Worm (Caenorhabditis elegans) whole organism, L2 larva: ENCODE results near the gene F26A1.9.
A peak's percentile ranks its signal among the peaks of the same experiment; 100 is the strongest.
"Not testable (repeated sequence)": the region's sequence is repeated elsewhere in the genome, so short reads cannot be mapped to it uniquely, and the experiment has no call there.

Experiments
- C34F6.9 ChIP-seq: fragments of 150-350 bp; optimal IDR thresholded peaks from 2 replicates; lab custom pipeline; 2014; ENCODE audit warnings: missing biosample characterization, missing genetic modification characterization
- R02D3.7 ChIP-seq: fragments of 150-350 bp; optimal IDR thresholded peaks from 2 replicates; lab custom pipeline; 2014; ENCODE audit warnings: missing biosample characterization, missing genetic modification characterization
- Y55F3AM.14 ChIP-seq: fragments of 200-800 bp; sonication (Bioruptor generic); optimal IDR thresholded peaks from 2 replicates; lab custom pipeline; 2018; ENCODE audit warnings: mild to moderate bottlenecking, missing genetic modification characterization, missing compliant biosample characterization
- aly-2 ChIP-seq: fragments of 150-350 bp; optimal IDR thresholded peaks from 2 replicates; lab custom pipeline; 2014; ENCODE audit warnings: missing biosample characterization, missing genetic modification characterization
- ama-1 ChIP-seq: fragments of 150-350 bp; optimal IDR thresholded peaks from 2 replicates; lab custom pipeline; 2018; ENCODE audit warnings: inconsistent platforms
- blmp-1 ChIP-seq: sonication (generic microtip); optimal IDR thresholded peaks from 2 replicates; lab custom pipeline; 2017; ENCODE audit warnings: missing genetic modification characterization, mild to moderate bottlenecking, missing compliant biosample characterization, antibody characterized with exemption, moderate library complexity; ENCODE audit not compliant: insufficient read depth
- ceh-16 ChIP-seq: fragments of 150-350 bp; optimal IDR thresholded peaks from 2 replicates; lab custom pipeline; 2014; ENCODE audit warnings: missing biosample characterization, missing genetic modification characterization
- ceh-82 ChIP-seq: fragments of 150-350 bp; optimal IDR thresholded peaks from 2 replicates; lab custom pipeline; 2014; ENCODE audit warnings: missing biosample characterization, missing genetic modification characterization
- dmd-4 ChIP-seq: sonication (generic microtip); optimal IDR thresholded peaks from 2 replicates; lab custom pipeline; 2017; ENCODE audit warnings: missing biosample characterization, missing genetic modification characterization
- elt-1 ChIP-seq: fragments of 150-350 bp; optimal IDR thresholded peaks from 2 replicates; lab custom pipeline; 2014; ENCODE audit warnings: missing biosample characterization, missing genetic modification characterization
- fos-1 ChIP-seq: fragments of 150-350 bp; optimal IDR thresholded peaks from 2 replicates; lab custom pipeline; 2014; ENCODE audit warnings: missing biosample characterization, missing genetic modification characterization
- gmeb-1 ChIP-seq: fragments of 150-350 bp; optimal IDR thresholded peaks from 2 replicates; lab custom pipeline; 2014; ENCODE audit warnings: missing biosample characterization, missing genetic modification characterization
- lin-11 ChIP-seq: fragments of 150-350 bp; sonication (generic microtip); optimal IDR thresholded peaks from 2 replicates; lab custom pipeline; 2014; ENCODE audit warnings: missing biosample characterization, missing genetic modification characterization, inconsistent platforms, mixed read lengths
- lsy-2 ChIP-seq, 2 experiments: fragments of 150-350 bp in 1 of 2; sonication (generic microtip) in 1 of 2; optimal IDR thresholded peaks; 2 replicates each; lab custom pipeline; 2014 to 2017; ENCODE audit warnings: missing biosample characterization in 2 of 2, missing genetic modification characterization in 2 of 2
- mab-5 ChIP-seq: fragments of 150-350 bp; optimal IDR thresholded peaks from 2 replicates; lab custom pipeline; 2014; ENCODE audit warnings: missing biosample characterization, missing genetic modification characterization
- mdl-1 ChIP-seq, 2 experiments: fragments of 150-350 bp in 1 of 2; sonication (generic microtip) in 1 of 2; optimal IDR thresholded peaks; 2 replicates each; lab custom pipeline; 2017; ENCODE audit warnings: missing biosample characterization in 2 of 2, missing genetic modification characterization in 2 of 2
- nhr-129 ChIP-seq: fragments of 150-350 bp; optimal IDR thresholded peaks from 2 replicates; lab custom pipeline; 2014; ENCODE audit warnings: missing biosample characterization, missing genetic modification characterization
- nhr-21 ChIP-seq: fragments of 150-350 bp; optimal IDR thresholded peaks from 2 replicates; lab custom pipeline; 2014; ENCODE audit warnings: missing biosample characterization, missing genetic modification characterization
- nhr-23 ChIP-seq: fragments of 150-350 bp; optimal IDR thresholded peaks from 2 replicates; lab custom pipeline; 2014; ENCODE audit warnings: missing biosample characterization, missing genetic modification reagents, missing genetic modification characterization
- nhr-237 ChIP-seq: fragments of 150-350 bp; optimal IDR thresholded peaks from 2 replicates; lab custom pipeline; 2014; ENCODE audit warnings: missing biosample characterization, missing genetic modification characterization
- nhr-77 ChIP-seq: fragments of 150-350 bp; optimal IDR thresholded peaks from 2 replicates; lab custom pipeline; 2014; ENCODE audit warnings: missing biosample characterization, missing genetic modification characterization
- peb-1 ChIP-seq: fragments of 150-350 bp; optimal IDR thresholded peaks from 2 replicates; lab custom pipeline; 2014; ENCODE audit warnings: missing biosample characterization, missing genetic modification characterization
- skn-1 ChIP-seq: sonication (generic microtip); optimal IDR thresholded peaks from 2 replicates; lab custom pipeline; 2017; ENCODE audit warnings: missing biosample characterization, missing genetic modification characterization
- sma-3 ChIP-seq: sonication (generic microtip); optimal IDR thresholded peaks from 2 replicates; lab custom pipeline; 2016; ENCODE audit warnings: missing genetic modification reagents, missing genetic modification characterization, missing compliant biosample characterization
- sma-9 ChIP-seq, 2 experiments: fragments of 150-350 bp in 1 of 2; sonication (generic microtip) in 1 of 2; optimal IDR thresholded peaks; 2 replicates each; lab custom pipeline; 2014 to 2016; ENCODE audit warnings: missing genetic modification characterization in 2 of 2, mild to moderate bottlenecking in 1 of 2, missing biosample characterization in 1 of 2, missing compliant biosample characterization in 1 of 2, missing genetic modification reagents in 1 of 2, moderate library complexity in 1 of 2
- snpc-4 ChIP-seq: fragments of 150-350 bp; optimal IDR thresholded peaks from 2 replicates; lab custom pipeline; 2014; ENCODE audit warnings: missing biosample characterization, missing genetic modification characterization
- unc-55 ChIP-seq: fragments of 150-350 bp; sonication (generic microtip); optimal IDR thresholded peaks from 3 replicates; lab custom pipeline; 2014; ENCODE audit warnings: missing biosample characterization, missing genetic modification reagents, missing genetic modification characterization
- unc-62 ChIP-seq: fragments of 150-350 bp; optimal IDR thresholded peaks from 2 replicates; lab custom pipeline; 2014; ENCODE audit warnings: missing biosample characterization, missing genetic modification reagents, missing genetic modification characterization
- zag-1 ChIP-seq: fragments of 150-350 bp; optimal IDR thresholded peaks from 2 replicates; lab custom pipeline; 2014; ENCODE audit warnings: missing biosample characterization, missing genetic modification characterization
- ztf-1 ChIP-seq: fragments of 200-800 bp; sonication (Bioruptor generic); conservative IDR thresholded peaks from 2 replicates; pipeline ENCODE4 v1.3.6; 2022; ENCODE audit warnings: missing genetic modification characterization, missing compliant biosample characterization
- ztf-11 ChIP-seq: sonication (generic microtip); optimal IDR thresholded peaks from 2 replicates; lab custom pipeline; 2017; ENCODE audit warnings: missing biosample characterization, missing genetic modification characterization

The F26A1.9 gene

ce11 chrIII:4792560-4793136 is 36.7 kb downstream of the F26A1.9 start, which contains the start of gene mip-1:
Gene mip-1 (plus strand): TSS chrIII:4793086.
- TF ChIP-seq fos-1 (tag; lab: Kevin White, UChicago) (no peak), unc-62 (GFP tag; lab: Kevin White, UChicago) (no peak), mab-5 (tag; lab: Kevin White, UChicago) (no peak), sma-9 (GFP tag; optimal IDR thresholded peaks at IDR 0.05; lab: Kevin White, UChicago) (no peak), sma-9 (tag; optimal IDR thresholded peaks at IDR 0.05; lab: Kevin White, UChicago) (no peak), lin-11 (tag; lab: Kevin White, UChicago) (no peak), elt-1 (tag; lab: Kevin White, UChicago) (no peak), blmp-1 (tag; lab: Kevin White, UChicago) (no peak), ceh-16 (tag; lab: Kevin White, UChicago) (no peak), snpc-4 (tag; lab: Kevin White, UChicago) (no peak), nhr-23 (tag; lab: Kevin White, UChicago) (no peak), nhr-237 (tag; lab: Kevin White, UChicago) (no peak), nhr-21 (tag; lab: Kevin White, UChicago) (no peak), lsy-2 (tag; optimal IDR thresholded peaks at IDR 0.05; lab: Kevin White, UChicago) (no peak), ceh-82 (tag; lab: Kevin White, UChicago) (no peak), ama-1 (no peak), Y55F3AM.14 (GFP tag; lab: Kevin White, UChicago) (no peak), zag-1 (tag; lab: Kevin White, UChicago) (no peak), ztf-1 (no peak), skn-1 (tag; lab: Kevin White, UChicago) (no peak)
- TF ChIP-seq, all 48 proteins: peak for 0

DNA sequence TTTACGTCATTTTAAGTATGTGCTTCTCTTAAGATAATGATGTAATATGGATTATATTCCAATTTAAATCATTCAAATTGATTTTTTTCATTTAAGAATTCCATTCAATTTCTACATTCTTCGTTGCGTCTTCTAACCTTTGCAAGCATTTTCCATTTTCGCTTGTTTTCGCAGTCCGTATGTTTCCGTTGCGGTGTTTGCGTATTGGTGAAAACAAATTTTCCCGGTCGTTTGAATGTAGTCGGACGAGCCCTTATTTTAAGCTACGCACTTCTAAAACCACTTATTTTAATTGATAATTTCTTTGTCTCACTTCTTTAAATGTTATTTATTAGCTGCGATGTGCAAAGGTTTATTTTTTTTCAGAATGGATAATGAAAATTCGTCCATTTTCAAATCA is 43.6 kb downstream of the F26A1.9 start, which contains the start of gene mel-28:
Gene mel-28, plus strand, starts transcription at position 367 of the 400 bp plus-strand sequence.
- TF ChIP-seq unc-55 (GFP tag; lab: Kevin White, UChicago) (peak; percentile 16), ama-1 (no peak), ztf-1 (no peak), nhr-77 (tag; lab: Kevin White, UChicago) (no peak), lin-11 (tag; lab: Kevin White, UChicago) (no peak), gmeb-1 (peak; percentile 13), mdl-1 (tag; optimal IDR thresholded peaks at IDR 0.05; lab: Kevin White, UChicago) (no peak), C34F6.9 (peak; percentile 65)

ce11 chrIII:4785131-4785530 is 44.2 kb downstream of the F26A1.9 start, which contains the start of gene enu-3.2:
Gene enu-3.2 (minus strand): TSS chrIII:4785235.
- TF ChIP-seq nhr-23 (tag; lab: Kevin White, UChicago); nhr-21 (tag; lab: Kevin White, UChicago); R02D3.7: not testable (repeated sequence)

DNA sequence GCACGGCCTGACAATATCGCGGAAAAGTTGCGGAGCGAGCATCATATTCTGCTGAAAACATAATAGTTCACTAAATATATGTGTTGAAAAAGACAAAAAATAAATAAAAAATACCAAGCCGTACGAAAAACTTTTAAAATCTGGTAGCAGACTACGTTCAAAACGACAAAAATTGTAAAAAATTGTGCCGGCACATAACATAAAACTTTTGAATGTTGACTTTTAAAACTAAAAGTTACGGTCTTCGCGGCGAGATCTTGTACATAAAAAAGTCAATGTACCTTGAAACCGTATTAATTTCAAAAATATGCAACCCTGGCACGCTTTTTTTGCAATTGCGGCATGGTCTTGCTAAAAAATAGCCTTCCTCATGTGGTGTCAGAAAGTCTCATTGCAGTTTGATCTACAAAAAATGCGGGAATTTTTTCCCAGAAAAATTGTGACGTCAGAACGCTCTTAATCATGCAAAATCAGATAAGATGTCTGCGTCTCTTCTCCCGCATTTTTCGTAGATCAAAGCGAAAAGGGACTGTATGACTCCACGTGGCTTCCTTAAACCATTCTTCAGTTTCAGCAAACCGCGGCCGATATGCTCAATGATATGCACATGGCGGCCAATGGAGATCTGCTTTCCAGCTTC is 47.3 kb downstream of the F26A1.9 start, which contains the start of the genes gex-5 and C38D4.10:
Gene gex-5, minus strand, starts transcription at position 51 of the 640 bp plus-strand sequence.
Gene C38D4.10, plus strand, starts transcription at position 590 of the 640 bp plus-strand sequence.
- TF ChIP-seq lin-11 (tag; lab: Kevin White, UChicago); nhr-129 (tag; lab: Kevin White, UChicago); lsy-2 (tag; optimal IDR thresholded peaks at IDR 0.05; lab: Kevin White, UChicago): not testable (repeated sequence)
- TF ChIP-seq, all 48 proteins: peak for 0; not testable (repeated sequence) for 48

- TF ChIP-seq sma-9 (GFP tag; optimal IDR thresholded peaks at IDR 0.05; lab: Kevin White, UChicago) (no peak), sma-9 (tag; optimal IDR thresholded peaks at IDR 0.05; lab: Kevin White, UChicago) (no peak), fos-1 (tag; lab: Kevin White, UChicago) (peak; percentile 35)
These were observed 49.5 kb downstream of the F26A1.9 start, which contains the start of gene B0393.9 for ce11 chrIII:4779855-4780254. Gene B0393.9 (minus strand): TSS chrIII:4780157.

DNA sequence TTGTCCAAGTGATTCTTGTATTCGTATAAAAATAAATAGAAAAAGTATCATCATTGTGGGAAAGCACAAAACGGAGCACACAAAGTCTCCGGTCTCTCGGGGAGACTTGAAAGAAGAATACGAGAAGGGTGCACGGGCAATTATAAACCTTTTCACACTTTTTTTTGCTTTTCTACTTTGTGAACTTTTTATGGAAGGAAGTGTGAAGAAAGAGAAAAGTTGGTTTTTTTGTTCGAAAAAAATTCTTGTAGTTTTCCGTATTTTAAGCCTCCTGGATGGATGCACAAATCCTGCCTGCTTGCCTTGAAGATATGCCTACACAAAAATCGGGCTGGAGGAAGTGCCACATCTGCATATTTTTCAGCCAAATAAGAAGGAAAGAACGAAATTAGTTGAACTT is 51.3 kb downstream of the F26A1.9 start, which contains the start of gene B0393.7:
Gene B0393.7, minus strand, starts transcription at position 101 of the 400 bp plus-strand sequence.
- TF ChIP-seq sma-3 (GFP tag; lab: Kevin White, UChicago), result no peak
- no peak for TF ChIP-seq nhr-77 (tag; lab: Kevin White, UChicago)
- TF ChIP-seq skn-1 (tag; lab: Kevin White, UChicago), result no peak
- no peak for TF ChIP-seq nhr-23 (tag; lab: Kevin White, UChicago)
- TF ChIP-seq elt-1 (tag; lab: Kevin White, UChicago), result no peak
- TF ChIP-seq ztf-11 (tag; lab: Kevin White, UChicago), result no peak
- no peak for TF ChIP-seq gmeb-1
- TF ChIP-seq aly-2 (tag; lab: Kevin White, UChicago), result no peak
- TF ChIP-seq dmd-4, result no peak
- no peak for TF ChIP-seq peb-1 (tag; lab: Kevin White, UChicago)
